Worm (Caenorhabditis elegans) whole organism, young adult: ENCODE data around the gene T04A11.4.
A peak's percentile ranks its signal among the peaks of the same experiment; 100 is the strongest.
"Not testable (repeated sequence)": the region's sequence is repeated elsewhere in the genome, so short reads cannot be mapped to it uniquely, and the experiment has no call there.

Experiments used
- B0336.3 ChIP-seq: fragments of 200-800 bp; sonication (Bioruptor generic); IDR thresholded peaks from 2 replicates; pipeline ENCODE4 v1.3.6; 2022; ENCODE audit warnings: missing genetic modification characterization, missing compliant biosample characterization
- Y56A3A.18 ChIP-seq: fragments of 200-800 bp; sonication (Bioruptor generic); IDR thresholded peaks from 2 replicates; pipeline ENCODE4 v1.3.6; 2022; ENCODE audit warnings: missing genetic modification reagents, missing genetic modification characterization, missing compliant biosample characterization
- Y79H2A.3 ChIP-seq: fragments of 200-800 bp; sonication (Bioruptor generic); conservative IDR thresholded peaks from 2 replicates; pipeline ENCODE4 v1.3.6; 2022; ENCODE audit warnings: missing genetic modification reagents, missing genetic modification characterization, missing compliant biosample characterization
- ama-1 ChIP-seq, 3 experiments: fragments of 150-350 bp in 1 of 3; sonication (generic microtip) in 2 of 3; optimal IDR thresholded peaks; 2 replicates each; lab custom pipeline; 2014 to 2018; ENCODE audit warnings: missing biosample characterization in 2 of 3, missing genetic modification characterization in 2 of 3, missing genetic modification reagents in 2 of 3
- aptf-2 ChIP-seq: fragments of 200-800 bp; sonication (Bioruptor generic); conservative IDR thresholded peaks from 2 replicates; pipeline ENCODE4 v1.3.6; 2022; ENCODE audit warnings: missing genetic modification reagents, missing genetic modification characterization, missing compliant biosample characterization
- attf-3 ChIP-seq: fragments of 200-800 bp; sonication (Bioruptor generic); conservative IDR thresholded peaks from 2 replicates; pipeline ENCODE4 v1.3.6; 2022; ENCODE audit warnings: missing genetic modification reagents, missing genetic modification characterization, missing compliant biosample characterization
- bed-2 ChIP-seq: fragments of 200-800 bp; sonication (Bioruptor generic); IDR thresholded peaks from 2 replicates; pipeline ENCODE4 v1.3.6; 2022; ENCODE audit warnings: missing genetic modification reagents, missing genetic modification characterization, missing compliant biosample characterization
- ceh-100 ChIP-seq: fragments of 200-800 bp; sonication (Bioruptor generic); IDR thresholded peaks from 2 replicates; pipeline ENCODE4 v1.3.6; 2022; ENCODE audit warnings: missing genetic modification reagents, missing genetic modification characterization, missing compliant biosample characterization
- ceh-27 ChIP-seq: fragments of 200-800 bp; sonication (Bioruptor generic); optimal IDR thresholded peaks from 2 replicates; lab custom pipeline; 2018; ENCODE audit warnings: mild to moderate bottlenecking, missing genetic modification characterization, moderate library complexity, missing compliant biosample characterization
- ceh-58 ChIP-seq: fragments of 200-800 bp; sonication (Bioruptor generic); IDR thresholded peaks from 2 replicates; pipeline ENCODE4 v1.3.6; 2022; ENCODE audit warnings: missing genetic modification characterization, missing compliant biosample characterization
- chd-7 ChIP-seq: sonication (generic microtip); optimal IDR thresholded peaks from 2 replicates; lab custom pipeline; 2016; ENCODE audit warnings: mild to moderate bottlenecking, missing genetic modification characterization, moderate library complexity, missing compliant biosample characterization
- egl-44 ChIP-seq: fragments of 200-800 bp; sonication (Bioruptor generic); IDR thresholded peaks from 2 replicates; pipeline ENCODE4 v1.3.6; 2022; ENCODE audit warnings: missing genetic modification reagents, missing genetic modification characterization, missing compliant biosample characterization
- egrh-3 ChIP-seq: fragments of 200-800 bp; sonication (Bioruptor generic); IDR thresholded peaks from 2 replicates; pipeline ENCODE4 v1.3.6; 2022; ENCODE audit warnings: missing genetic modification reagents, missing genetic modification characterization, missing compliant biosample characterization
- gei-17 ChIP-seq: fragments of 200-800 bp; sonication (Bioruptor generic); optimal IDR thresholded peaks from 2 replicates; lab custom pipeline; 2018; ENCODE audit warnings: mild to moderate bottlenecking, missing genetic modification characterization, missing compliant biosample characterization
- hmg-20 ChIP-seq: fragments of 200-800 bp; sonication (Bioruptor generic); IDR thresholded peaks from 2 replicates; pipeline ENCODE4 v1.3.6; 2022; ENCODE audit warnings: missing genetic modification reagents, missing genetic modification characterization, missing compliant biosample characterization
- let-607 ChIP-seq, 2 experiments: fragments of 200-800 bp in 1 of 2; sonication (Bioruptor generic) in 1 of 2; sonication (generic microtip) in 1 of 2; optimal IDR thresholded peaks; 2 replicates each; lab custom pipeline; 2016 to 2018; ENCODE audit warnings: mild to moderate bottlenecking in 2 of 2, missing compliant biosample characterization in 2 of 2, missing genetic modification characterization in 2 of 2, moderate library complexity in 2 of 2, missing genotype in 1 of 2
- lir-1 ChIP-seq: fragments of 200-800 bp; sonication (Bioruptor generic); conservative IDR thresholded peaks from 2 replicates; pipeline ENCODE4 v1.3.6; 2022; ENCODE audit warnings: missing genetic modification reagents, missing genetic modification characterization, missing compliant biosample characterization
- madf-10 ChIP-seq: sonication (generic microtip); optimal IDR thresholded peaks from 2 replicates; lab custom pipeline; 2016; ENCODE audit warnings: mild to moderate bottlenecking, missing genetic modification characterization, missing compliant biosample characterization
- nfya-1 ChIP-seq: sonication (generic microtip); optimal IDR thresholded peaks from 2 replicates; lab custom pipeline; 2017; ENCODE audit warnings: antibody characterized with exemption, missing compliant biosample characterization, missing genetic modification characterization, borderline replicate concordance; ENCODE audit not compliant: insufficient read depth
- nfyb-1 ChIP-seq: fragments of 200-800 bp; sonication (Bioruptor generic); IDR thresholded peaks from 2 replicates; pipeline ENCODE4 v1.3.6; 2022; ENCODE audit warnings: missing genetic modification reagents, missing genetic modification characterization, missing compliant biosample characterization
- pbrm-1 ChIP-seq: fragments of 200-800 bp; sonication (Bioruptor generic); IDR thresholded peaks from 2 replicates; pipeline ENCODE4 v1.3.6; 2022; ENCODE audit warnings: missing genetic modification reagents, missing genetic modification characterization, missing compliant biosample characterization
- somi-1 ChIP-seq: fragments of 200-800 bp; sonication (Bioruptor generic); optimal IDR thresholded peaks from 2 replicates; lab custom pipeline; 2018; ENCODE audit warnings: mild to moderate bottlenecking, missing genetic modification characterization, missing compliant biosample characterization
- tbp1 ChIP-seq: fragments of 200-800 bp; sonication (Bioruptor generic); optimal IDR thresholded peaks from 2 replicates; lab custom pipeline; 2018; ENCODE audit warnings: mild to moderate bottlenecking, missing genetic modification characterization, missing compliant biosample characterization
- tbx-9 ChIP-seq: sonication (generic microtip); optimal IDR thresholded peaks from 2 replicates; lab custom pipeline; 2016; ENCODE audit warnings: borderline replicate concordance, missing genetic modification characterization, inconsistent platforms, missing compliant biosample characterization
- unc-130 ChIP-seq: sonication (generic microtip); optimal IDR thresholded peaks from 2 replicates; lab custom pipeline; 2016; ENCODE audit warnings: missing genetic modification reagents, missing genetic modification characterization, missing compliant biosample characterization
- xnd-1 ChIP-seq: sonication (generic microtip); optimal IDR thresholded peaks from 2 replicates; lab custom pipeline; 2016; ENCODE audit warnings: missing genotype, missing genetic modification reagents, missing genetic modification characterization, missing compliant biosample characterization
- zfh-2 ChIP-seq: fragments of 200-800 bp; sonication (Bioruptor generic); conservative IDR thresholded peaks from 2 replicates; pipeline ENCODE4 v1.3.6; 2022; ENCODE audit warnings: missing genetic modification reagents, missing genetic modification characterization, missing compliant biosample characterization
- ztf-22 ChIP-seq: fragments of 200-800 bp; sonication (Bioruptor generic); optimal IDR thresholded peaks from 2 replicates; lab custom pipeline; 2018; ENCODE audit warnings: mild to moderate bottlenecking, missing genetic modification characterization, moderate library complexity, missing compliant biosample characterization
- ztf-3 ChIP-seq: fragments of 200-800 bp; sonication (Bioruptor generic); optimal IDR thresholded peaks from 2 replicates; lab custom pipeline; 2018; ENCODE audit warnings: mild to moderate bottlenecking, missing genetic modification characterization, missing compliant biosample characterization

Gene T04A11.4

ce11 chrIV:12520150-12520549, 35.8 kb upstream of the T04A11.4 start, which contains the start of gene tsp-4:
tsp-4 (minus strand) TSS chrIV:12520250.
- TF ChIP-seq nfya-1, result no peak
- no peak for TF ChIP-seq Y56A3A.18 (GFP tag; lab: Robert Waterston, UW)
- no peak for TF ChIP-seq Y79H2A.3
- no peak for TF ChIP-seq attf-3
- TF ChIP-seq lir-1 (GFP tag; lab: Robert Waterston, UW), result no peak
- no peak for TF ChIP-seq xnd-1
- no peak for TF ChIP-seq somi-1
- no peak for TF ChIP-seq ceh-100 (GFP tag; lab: Robert Waterston, UW)
- TF ChIP-seq ztf-22 (GFP tag; lab: Kevin White, UChicago), result no peak
- TF ChIP-seq egrh-3 (GFP tag; lab: Robert Waterston, UW), result no peak
- TF ChIP-seq let-607 (tag; optimal IDR thresholded peaks at IDR 0.05; lab: Kevin White, UChicago), result no peak

ce11 chrIV:12505397-12505796, 21.0 kb upstream of the T04A11.4 start, which contains the start of gene sru-17:
sru-17 (plus strand) TSS chrIV:12505697.
- TF ChIP-seq bed-2 (GFP tag; lab: Robert Waterston, UW); ceh-27; hmg-20 (GFP tag; lab: Robert Waterston, UW): not testable (repeated sequence)

- no peak for TF ChIP-seq ztf-3 (GFP tag; lab: Kevin White, UChicago)
- TF ChIP-seq ceh-58, result no peak
- TF ChIP-seq tbp1 (GFP tag; lab: Kevin White, UChicago), result no peak
- TF ChIP-seq zfh-2 (GFP tag; lab: Robert Waterston, UW), result no peak
- no peak for TF ChIP-seq tbx-9 (tag; lab: Kevin White, UChicago)
- TF ChIP-seq ama-1 (optimal IDR thresholded peaks at IDR 0.05; lab: Kevin White, UChicago), result no peak
- no peak for TF ChIP-seq ama-1 (GFP tag; optimal IDR thresholded peaks at IDR 0.05; lab: Kevin White, UChicago)
- no peak for TF ChIP-seq ztf-22 (GFP tag; lab: Kevin White, UChicago)
- no peak for TF ChIP-seq chd-7 (tag; lab: Kevin White, UChicago)
- TF ChIP-seq pbrm-1, result no peak
- no peak for TF ChIP-seq Y79H2A.3
- TF ChIP-seq somi-1, result no peak
- no peak for TF ChIP-seq aptf-2 (GFP tag; lab: Robert Waterston, UW)
- TF ChIP-seq gei-17 (GFP tag; lab: Kevin White, UChicago), result no peak
- TF ChIP-seq egl-44 (GFP tag; lab: Robert Waterston, UW), result no peak
- TF ChIP-seq bed-2 (GFP tag; lab: Robert Waterston, UW), result no peak
- no peak for TF ChIP-seq nfyb-1 (GFP tag; lab: Robert Waterston, UW)
Measured at ce11 chrIV:12501956-12502355, 17.6 kb upstream of the T04A11.4 start, which contains the start of gene sru-18. sru-18 (plus strand) TSS chrIV:12502256.

- TF ChIP-seq egl-44 (GFP tag; lab: Robert Waterston, UW) (no peak), somi-1 (no peak), let-607 (tag; optimal IDR thresholded peaks at IDR 0.05; lab: Kevin White, UChicago) (no peak), B0336.3 (GFP tag; lab: Robert Waterston, UW) (no peak)
Measured at ce11 chrIV:12498238-12498637, 13.9 kb upstream of the T04A11.4 start, which contains the start of gene sru-19. sru-19 (plus strand) TSS chrIV:12498538.

- TF ChIP-seq ama-1 (optimal IDR thresholded peaks at IDR 0.05; lab: Kevin White, UChicago) (no peak), ama-1 (GFP tag; optimal IDR thresholded peaks at IDR 0.05; lab: Kevin White, UChicago) (peak in 1 of 2 experiments; percentile 30), nfya-1 (no peak)
Measured at ce11 chrIV:12495196-12495595, 10.8 kb upstream of the T04A11.4 start, which contains the start of gene sru-20. sru-20 (plus strand) TSS chrIV:12495496.

ce11 chrIV:12490491-12490890, 6.1 kb upstream of the T04A11.4 start, which contains the start of gene him-6:
him-6 (plus strand) TSS chrIV:12490791.
- TF ChIP-seq unc-130 (GFP tag; lab: Kevin White, UChicago) (no peak), madf-10 (no peak)
